Fruit fly (Drosophila melanogaster) whole organism, embryonic: ENCODE results near the gene ND-PDSW.

ENCODE experiments used
- Adf1 ChIP-seq: fragments of 200-800 bp; sonication (Bioruptor generic); IDR thresholded peaks from 2 replicates; pipeline ENCODE4 v1.3.6; 2022; ENCODE audit warnings: missing biosample characterization, missing genetic modification characterization
- Aef1 ChIP-seq: fragments of 200-800 bp; sonication (Bioruptor generic); IDR thresholded peaks from 3 replicates; pipeline ENCODE4 v1.3.6; 2022; ENCODE audit warnings: missing biosample characterization, missing genetic modification characterization
- Asciz ChIP-seq: fragments of 200-800 bp; sonication (Bioruptor generic); optimal IDR thresholded peaks from 2 replicates; lab custom pipeline; 2017; ENCODE audit warnings: missing biosample characterization, mild to moderate bottlenecking, missing genetic modification characterization, missing genetic modification reagents
- Bgb ChIP-seq: fragments of 200-800 bp; sonication (Bioruptor generic); IDR thresholded peaks from 2 replicates; pipeline ENCODE4 v1.3.6; 2022; ENCODE audit warnings: missing biosample characterization, missing genetic modification characterization; ENCODE audit not compliant: partially characterized antibody
- CG10543 ChIP-seq: fragments of 200-800 bp; sonication (Bioruptor generic); optimal IDR thresholded peaks from 3 replicates; lab custom pipeline; 2017; ENCODE audit warnings: missing biosample characterization, mild to moderate bottlenecking, missing genetic modification characterization, moderate library complexity
- CG11695 ChIP-seq: fragments of 200-800 bp; sonication (Bioruptor generic); IDR thresholded peaks from 3 replicates; pipeline ENCODE4 v1.3.6; 2022; ENCODE audit warnings: missing biosample characterization, missing genetic modification characterization
- CG12236 ChIP-seq: fragments of 200-800 bp; sonication (Bioruptor generic); optimal IDR thresholded peaks from 2 replicates; lab custom pipeline; 2016; ENCODE audit warnings: missing biosample characterization, missing genetic modification characterization
- CG12299 ChIP-seq: fragments of 200-800 bp; sonication (Bioruptor generic); optimal IDR thresholded peaks from 2 replicates; lab custom pipeline; 2018; ENCODE audit warnings: missing biosample characterization, mild to moderate bottlenecking, missing genetic modification characterization
- CG13123 ChIP-seq: fragments of 200-800 bp; sonication (Bioruptor generic); optimal IDR thresholded peaks from 2 replicates; lab custom pipeline; 2016; ENCODE audit warnings: missing biosample characterization, missing genetic modification characterization
- CG13624 ChIP-seq: fragments of 200-800 bp; sonication (Bioruptor generic); optimal IDR thresholded peaks from 2 replicates; lab custom pipeline; 2016; ENCODE audit warnings: missing biosample characterization, missing genetic modification characterization
- CG13894 ChIP-seq: fragments of 200-800 bp; sonication (Bioruptor generic); optimal IDR thresholded peaks from 3 replicates; lab custom pipeline; 2018; ENCODE audit warnings: missing biosample characterization, mild to moderate bottlenecking, missing genetic modification characterization, moderate library complexity
- CG14667 ChIP-seq: fragments of 200-800 bp; sonication (Bioruptor generic); IDR thresholded peaks from 2 replicates; pipeline ENCODE4 v1.3.6; 2022; ENCODE audit warnings: missing biosample characterization, missing genetic modification characterization
- CG16813 ChIP-seq: fragments of 200-800 bp; sonication (Bioruptor generic); IDR thresholded peaks from 3 replicates; pipeline ENCODE4 v1.3.6; 2022; ENCODE audit warnings: missing biosample characterization, missing genetic modification characterization; ENCODE audit not compliant: partially characterized antibody
- CG17829 ChIP-seq: fragments of 200-800 bp; optimal IDR thresholded peaks from 2 replicates; lab custom pipeline; 2019; ENCODE audit warnings: missing biosample characterization, mild to moderate bottlenecking, missing genetic modification characterization, moderate library complexity
- CG2116 ChIP-seq: fragments of 200-800 bp; sonication (Bioruptor generic); optimal IDR thresholded peaks from 3 replicates; lab custom pipeline; 2018; ENCODE audit warnings: missing biosample characterization, mild to moderate bottlenecking, missing genetic modification characterization
- CG4328 ChIP-seq: fragments of 200-800 bp; sonication (Bioruptor generic); optimal IDR thresholded peaks from 3 replicates; lab custom pipeline; 2017; ENCODE audit warnings: missing biosample characterization, missing genetic modification reagents, missing genetic modification characterization
- CG4730 ChIP-seq: fragments of 200-800 bp; sonication (Bioruptor generic); IDR thresholded peaks from 2 replicates; pipeline ENCODE4 v1.3.6; 2022; ENCODE audit warnings: missing biosample characterization, missing genetic modification characterization
- CG5180 ChIP-seq: fragments of 200-800 bp; sonication (Bioruptor generic); optimal IDR thresholded peaks from 3 replicates; lab custom pipeline; 2017; ENCODE audit warnings: missing biosample characterization, missing genetic modification characterization, mild to moderate bottlenecking, moderate library complexity, missing genetic modification reagents
- CG6813 ChIP-seq: fragments of 200-800 bp; sonication (Bioruptor generic); optimal IDR thresholded peaks from 2 replicates; lab custom pipeline; 2017; ENCODE audit warnings: missing biosample characterization, missing genetic modification characterization, mild to moderate bottlenecking, moderate library complexity, missing genetic modification reagents
- CG8478 ChIP-seq: fragments of >200 bp; optimal IDR thresholded peaks from 2 replicates; lab custom pipeline; 2018
- CG9215 ChIP-seq: fragments of 200-800 bp; sonication (Bioruptor generic); IDR thresholded peaks from 2 replicates; pipeline ENCODE4 v1.3.6; 2022; ENCODE audit warnings: missing biosample characterization, missing genetic modification characterization
- Doc3 ChIP-seq: fragments of 200-800 bp; sonication (Bioruptor generic); IDR thresholded peaks from 3 replicates; pipeline ENCODE4 v1.3.6; 2022; ENCODE audit warnings: missing biosample characterization, missing genetic modification characterization; ENCODE audit not compliant: partially characterized antibody
- Hey ChIP-seq: fragments of 200-800 bp; sonication (Bioruptor generic); optimal IDR thresholded peaks from 3 replicates; lab custom pipeline; 2018; ENCODE audit warnings: missing biosample characterization, mild to moderate bottlenecking, missing genetic modification characterization
- HmgZ ChIP-seq: fragments of 200-800 bp; sonication (Bioruptor generic); optimal IDR thresholded peaks from 2 replicates; lab custom pipeline; 2018; ENCODE audit warnings: missing biosample characterization, mild to moderate bottlenecking, missing genetic modification characterization
- Hmx ChIP-seq: fragments of 200-800 bp; sonication (Bioruptor generic); optimal IDR thresholded peaks from 2 replicates; lab custom pipeline; 2016; ENCODE audit warnings: missing biosample characterization, missing genetic modification characterization
- MTF-1 ChIP-seq: fragments of 200-800 bp; sonication (Bioruptor generic); optimal IDR thresholded peaks from 2 replicates; lab custom pipeline; 2018; ENCODE audit warnings: missing biosample characterization, mild to moderate bottlenecking, missing genetic modification characterization, borderline replicate concordance
- Max ChIP-seq: fragments of 200-800 bp; sonication (Bioruptor generic); optimal IDR thresholded peaks from 2 replicates; lab custom pipeline; 2016; ENCODE audit warnings: missing biosample characterization, mild to moderate bottlenecking, missing genetic modification characterization
- Mes4 ChIP-seq: fragments of 200-800 bp; sonication (Bioruptor generic); optimal IDR thresholded peaks from 2 replicates; lab custom pipeline; 2016; ENCODE audit warnings: missing biosample characterization, missing genetic modification characterization
- Six4 ChIP-seq: fragments of 200-800 bp; sonication (Bioruptor generic); optimal IDR thresholded peaks from 2 replicates; lab custom pipeline; 2016; ENCODE audit warnings: missing biosample characterization, missing genetic modification characterization
- Sry-β ChIP-seq: fragments of 200-800 bp; sonication (Bioruptor generic); optimal IDR thresholded peaks from 2 replicates; lab custom pipeline; 2018; ENCODE audit warnings: missing biosample characterization, mild to moderate bottlenecking, missing genetic modification characterization, moderate library complexity
- Taf1 ChIP-seq: fragments of 200-800 bp; sonication (Bioruptor generic); IDR thresholded peaks from 2 replicates; pipeline ENCODE4 v1.3.6; 2022; ENCODE audit warnings: missing biosample characterization, missing genetic modification characterization
- ara ChIP-seq: fragments of 200-800 bp; sonication (Bioruptor generic); IDR thresholded peaks from 2 replicates; pipeline ENCODE4 v1.3.6; 2022; ENCODE audit warnings: missing biosample characterization, missing genetic modification characterization
- bcd ChIP-seq: fragments of 200-800 bp; sonication (Bioruptor generic); optimal IDR thresholded peaks from 2 replicates; lab custom pipeline; 2017; ENCODE audit warnings: missing biosample characterization, mild to moderate bottlenecking, missing genetic modification characterization
- bsh ChIP-seq, 2 experiments: fragments of 200-800 bp; sonication (Bioruptor generic); optimal IDR thresholded peaks; 2 replicates each; lab custom pipeline; 2017 to 2018; ENCODE audit warnings: mild to moderate bottlenecking in 2 of 2, missing biosample characterization in 2 of 2, missing genetic modification characterization in 2 of 2, moderate library complexity in 1 of 2
- cato ChIP-seq: fragments of 200-800 bp; sonication (Bioruptor generic); optimal IDR thresholded peaks from 2 replicates; lab custom pipeline; 2016; ENCODE audit warnings: missing biosample characterization, missing genetic modification characterization, borderline replicate concordance
- chn ChIP-seq: fragments of 200-800 bp; sonication (Bioruptor generic); optimal IDR thresholded peaks from 2 replicates; lab custom pipeline; 2016; ENCODE audit warnings: missing biosample characterization, missing genetic modification characterization
- crc ChIP-seq: fragments of 200-800 bp; sonication (Bioruptor generic); optimal IDR thresholded peaks from 2 replicates; lab custom pipeline; 2016; ENCODE audit warnings: missing biosample characterization, missing genetic modification characterization
- en ChIP-seq: fragments of 200-800 bp; sonication (Bioruptor generic); optimal IDR thresholded peaks from 2 replicates; lab custom pipeline; 2016; ENCODE audit warnings: missing biosample characterization, missing genetic modification characterization
- eve ChIP-seq, 2 experiments: fragments of >200 bp; optimal IDR thresholded peaks; 2 replicates each; lab custom pipeline; 2017; ENCODE audit warnings: missing biosample characterization in 2 of 2, missing genetic modification characterization in 2 of 2
- fd3F ChIP-seq: fragments of 200-800 bp; sonication (Bioruptor generic); optimal IDR thresholded peaks from 2 replicates; lab custom pipeline; 2018; ENCODE audit warnings: missing biosample characterization, mild to moderate bottlenecking, missing genetic modification characterization, moderate library complexity
- gcm ChIP-seq: fragments of 200-800 bp; sonication (Bioruptor generic); optimal IDR thresholded peaks from 2 replicates; lab custom pipeline; 2019; ENCODE audit warnings: missing biosample characterization, mild to moderate bottlenecking, missing genetic modification characterization, moderate library complexity
- nerfin-1 ChIP-seq: fragments of 200-800 bp; sonication (Bioruptor generic); optimal IDR thresholded peaks from 3 replicates; lab custom pipeline; 2019; ENCODE audit warnings: missing biosample characterization, mild to moderate bottlenecking, missing genetic modification characterization, moderate library complexity
- psq ChIP-seq: fragments of 200-800 bp; sonication (Bioruptor generic); optimal IDR thresholded peaks from 2 replicates; lab custom pipeline; 2017; ENCODE audit warnings: missing biosample characterization, missing genetic modification characterization
- schlank ChIP-seq: fragments of 200-800 bp; sonication (Bioruptor generic); optimal IDR thresholded peaks from 2 replicates; lab custom pipeline; 2018; ENCODE audit warnings: missing biosample characterization, mild to moderate bottlenecking, missing genetic modification characterization
- ssp ChIP-seq: fragments of 200-800 bp; sonication (Bioruptor generic); IDR thresholded peaks from 2 replicates; pipeline ENCODE4 v1.3.6; 2022; ENCODE audit warnings: missing biosample characterization, missing genetic modification characterization
- ttk ChIP-seq: fragments of 200-800 bp; sonication (Bioruptor generic); IDR thresholded peaks from 2 replicates; pipeline ENCODE4 v2.1.2; 2022; ENCODE audit warnings: missing biosample characterization, missing genetic modification characterization
- twi ChIP-seq: fragments of 200-800 bp; optimal IDR thresholded peaks from 2 replicates; lab custom pipeline; 2019; ENCODE audit warnings: missing biosample characterization, mild to moderate bottlenecking, missing genetic modification characterization, moderate library complexity
- usp ChIP-seq: fragments of >200 bp; optimal IDR thresholded peaks from 2 replicates; lab custom pipeline; 2017; ENCODE audit warnings: missing biosample characterization, missing genetic modification characterization
- vfl ChIP-seq: fragments of 200-800 bp; sonication (Bioruptor generic); optimal IDR thresholded peaks from 2 replicates; lab custom pipeline; 2016; ENCODE audit warnings: missing biosample characterization, missing genetic modification characterization
- wor ChIP-seq: fragments of 200-800 bp; sonication (Bioruptor generic); IDR thresholded peaks from 2 replicates; pipeline ENCODE4 v1.3.6; 2022; ENCODE audit warnings: missing biosample characterization, missing genetic modification characterization

Gene ND-PDSW

dm6 chr2L:3465918-3466727 is at the start of gene ND-PDSW, which contains the start of gene msl-2:
Gene ND-PDSW, plus strand, starts transcription at chr2L:3466157.
Gene msl-2, minus strand, starts transcription at chr2L:3466112.
- TF ChIP-seq Doc3 (GFP tag; lab: Robert Waterston, UW): no peak
- TF ChIP-seq schlank: no peak
- TF ChIP-seq CG13624 (GFP tag; lab: Kevin White, UChicago): no peak
- no peak for TF ChIP-seq CG14667
- TF ChIP-seq ara (GFP tag; lab: Robert Waterston, UW): no peak
- TF ChIP-seq bsh (GFP tag; optimal IDR thresholded peaks at IDR 0.05; lab: Kevin White, UChicago): no peak
- TF ChIP-seq usp: no peak
- TF ChIP-seq twi (tag; lab: Kevin White, UChicago): no peak
- TF ChIP-seq CG12236 (GFP tag; lab: Kevin White, UChicago): no peak
- no peak for TF ChIP-seq Max (GFP tag; lab: Kevin White, UChicago)
- TF ChIP-seq cato (GFP tag; lab: Kevin White, UChicago): no peak
- TF ChIP-seq CG4328 (GFP tag; lab: Kevin White, UChicago): no peak
- TF ChIP-seq gcm (GFP tag; lab: Kevin White, UChicago): no peak
- no peak for TF ChIP-seq CG9215 (GFP tag; lab: Robert Waterston, UW)
- no peak for TF ChIP-seq Hey
- peak; percentile 41 for TF ChIP-seq HmgZ (tag; lab: Kevin White, UChicago)
- no peak for TF ChIP-seq CG4730
- no peak for TF ChIP-seq CG13894 (tag; lab: Kevin White, UChicago)
- no peak for TF ChIP-seq Aef1 (GFP tag; lab: Robert Waterston, UW)
- no peak for TF ChIP-seq Six4 (GFP tag; lab: Kevin White, UChicago)
- no peak for TF ChIP-seq CG13123
- no peak for TF ChIP-seq eve (GFP tag; optimal IDR thresholded peaks at IDR 0.05; lab: Kevin White, UChicago)
- TF ChIP-seq ttk (GFP tag; lab: Robert Waterston, UW): no peak
- no peak for TF ChIP-seq Adf1 (GFP tag; lab: Robert Waterston, UW)
- TF ChIP-seq Asciz (GFP tag; lab: Kevin White, UChicago): no peak
- no peak for TF ChIP-seq Mes4 (GFP tag; lab: Kevin White, UChicago)
- no peak for TF ChIP-seq CG12299 (tag; lab: Kevin White, UChicago)
- TF ChIP-seq Taf1 (GFP tag; lab: Robert Waterston, UW): no peak
- no peak for TF ChIP-seq MTF-1 (GFP tag; lab: Kevin White, UChicago)
- peak; percentile 51 for TF ChIP-seq CG2116
- TF ChIP-seq vfl (GFP tag; lab: Kevin White, UChicago): no peak
- no peak for TF ChIP-seq CG11695 (GFP tag; lab: Robert Waterston, UW)
- TF ChIP-seq Bgb (GFP tag; lab: Robert Waterston, UW): peak; percentile 9; the same call in 1 of the 2 replicates
- TF ChIP-seq bcd (GFP tag; lab: Kevin White, UChicago): no peak
- no peak for TF ChIP-seq wor
- no peak; the same call in 1 of the 2 replicates for TF ChIP-seq ssp (GFP tag; lab: Robert Waterston, UW)
- no peak for TF ChIP-seq CG10543 (GFP tag; lab: Kevin White, UChicago)
- no peak for TF ChIP-seq crc (GFP tag; lab: Kevin White, UChicago)
- TF ChIP-seq Hmx (GFP tag; lab: Kevin White, UChicago): no peak
- TF ChIP-seq CG6813 (GFP tag; lab: Kevin White, UChicago): no peak
- TF ChIP-seq nerfin-1 (tag; lab: Kevin White, UChicago): peak; percentile 19
- TF ChIP-seq CG17829: no peak
- TF ChIP-seq CG5180 (GFP tag; lab: Kevin White, UChicago): no peak
- no peak for TF ChIP-seq en
- no peak for TF ChIP-seq psq (GFP tag; lab: Kevin White, UChicago)
- TF ChIP-seq chn (GFP tag; lab: Kevin White, UChicago): no peak
- TF ChIP-seq CG8478 (lab: Kevin White, UChicago): no peak
- TF ChIP-seq fd3F: no peak
- TF ChIP-seq Sry-β (GFP tag; lab: Kevin White, UChicago): peak; percentile 16
- TF ChIP-seq CG16813 (GFP tag; lab: Robert Waterston, UW): peak; percentile 45; the same call in 2 of the 3 replicates
